Fruit fly (Drosophila melanogaster) whole organism, embryonic: ENCODE data around the gene ash1.
A peak's percentile ranks its signal among the peaks of the same experiment; 100 is the strongest.

Experiments
- CG10543 ChIP-seq: fragments of 200-800 bp; sonication (Bioruptor generic); optimal IDR thresholded peaks from 3 replicates; lab custom pipeline; 2017; ENCODE audit warnings: missing biosample characterization, mild to moderate bottlenecking, missing genetic modification characterization, moderate library complexity
- CG12659 ChIP-seq: fragments of 200-800 bp; sonication (Bioruptor generic); optimal IDR thresholded peaks from 3 replicates; lab custom pipeline; 2017; ENCODE audit warnings: mild to moderate bottlenecking, missing biosample characterization, missing genetic modification reagents, missing genetic modification characterization
- CG14050 ChIP-seq: fragments of 200-800 bp; sonication (Bioruptor generic); IDR thresholded peaks from 3 replicates; pipeline ENCODE4 v1.3.6; 2022; ENCODE audit warnings: missing biosample characterization, missing genetic modification characterization
- CG15696 ChIP-seq: fragments of 200-800 bp; sonication (Bioruptor generic); optimal IDR thresholded peaks from 2 replicates; lab custom pipeline; 2019; ENCODE audit warnings: missing biosample characterization, mild to moderate bottlenecking, missing genetic modification characterization, moderate library complexity
- CG16813 ChIP-seq: fragments of 200-800 bp; sonication (Bioruptor generic); IDR thresholded peaks from 3 replicates; pipeline ENCODE4 v1.3.6; 2022; ENCODE audit warnings: missing biosample characterization, missing genetic modification characterization; ENCODE audit not compliant: partially characterized antibody
- CG1792 ChIP-seq: fragments of 200-800 bp; sonication (Bioruptor generic); optimal IDR thresholded peaks from 2 replicates; lab custom pipeline; 2016; ENCODE audit warnings: missing biosample characterization, missing genetic modification characterization
- CG18599 ChIP-seq: fragments of 200-800 bp; sonication (Bioruptor generic); optimal IDR thresholded peaks from 3 replicates; lab custom pipeline; 2017; ENCODE audit warnings: missing biosample characterization, missing genetic modification characterization, mild to moderate bottlenecking, moderate library complexity, missing genetic modification reagents
- CG18764 ChIP-seq: fragments of 200-800 bp; sonication (Bioruptor generic); optimal IDR thresholded peaks from 3 replicates; lab custom pipeline; 2016; ENCODE audit warnings: missing biosample characterization, missing genetic modification characterization
- CG2202 ChIP-seq: fragments of 200-800 bp; sonication (Bioruptor generic); optimal IDR thresholded peaks from 2 replicates; lab custom pipeline; 2018; ENCODE audit warnings: missing biosample characterization, mild to moderate bottlenecking, missing genetic modification characterization
- CG2875 ChIP-seq: fragments of 200-800 bp; sonication (Bioruptor generic); optimal IDR thresholded peaks from 2 replicates; lab custom pipeline; 2017; ENCODE audit warnings: missing biosample characterization, mild to moderate bottlenecking, missing genetic modification characterization, missing genetic modification reagents
- CG31224 ChIP-seq: fragments of 200-800 bp; sonication (Bioruptor generic); IDR thresholded peaks from 2 replicates; pipeline ENCODE4 v1.3.6; 2022; ENCODE audit warnings: missing biosample characterization, missing genetic modification characterization
- CG32532 ChIP-seq: fragments of 200-800 bp; sonication (Bioruptor generic); IDR thresholded peaks from 2 replicates; pipeline ENCODE4 v1.3.6; 2022; ENCODE audit warnings: missing biosample characterization, missing genetic modification characterization
- CG32767 ChIP-seq: fragments of 200-800 bp; sonication (Bioruptor generic); IDR thresholded peaks from 2 replicates; pipeline ENCODE4 v1.3.6; 2022; ENCODE audit warnings: missing biosample characterization, missing genetic modification characterization
- CG32772 ChIP-seq: fragments of 200-800 bp; sonication (Bioruptor generic); IDR thresholded peaks from 2 replicates; pipeline ENCODE4 v1.3.6; 2022; ENCODE audit warnings: missing biosample characterization, missing genetic modification characterization
- CG3726 ChIP-seq: fragments of 200-800 bp; sonication (Bioruptor generic); IDR thresholded peaks from 3 replicates; pipeline ENCODE4, ENCODE4 v1.3.6; 2022; ENCODE audit warnings: missing biosample characterization, missing genetic modification characterization
- CG3838 ChIP-seq: fragments of 200-800 bp; sonication (Bioruptor generic); optimal IDR thresholded peaks from 3 replicates; lab custom pipeline; 2016; ENCODE audit warnings: missing biosample characterization, missing genetic modification characterization
- CG5245 ChIP-seq: fragments of 200-800 bp; sonication (Bioruptor generic); optimal IDR thresholded peaks from 3 replicates; lab custom pipeline; 2016; ENCODE audit warnings: missing biosample characterization, missing genetic modification characterization
- CG6175 ChIP-seq: fragments of 200-800 bp; sonication (Bioruptor generic); IDR thresholded peaks from 3 replicates; pipeline ENCODE4 v1.3.6; 2022; ENCODE audit warnings: missing biosample characterization, missing genetic modification characterization
- CG6689 ChIP-seq: fragments of 200-800 bp; sonication (Bioruptor generic); IDR thresholded peaks from 2 replicates; pipeline ENCODE4 v1.3.6; 2022; ENCODE audit warnings: missing biosample characterization, missing genetic modification characterization
- CG6765 ChIP-seq: fragments of 200-800 bp; sonication (Bioruptor generic); optimal IDR thresholded peaks from 3 replicates; lab custom pipeline; 2017; ENCODE audit warnings: missing biosample characterization, mild to moderate bottlenecking, missing genetic modification characterization
- CG7556 ChIP-seq: fragments of 200-800 bp; sonication (Bioruptor generic); optimal IDR thresholded peaks from 2 replicates; lab custom pipeline; 2017; ENCODE audit warnings: missing biosample characterization, mild to moderate bottlenecking, missing genetic modification characterization
- CG8290 ChIP-seq, 3 experiments: fragments of 200-800 bp; sonication (Bioruptor generic); optimal IDR thresholded peaks; 2 replicates each; lab custom pipeline; 2016 to 2019; ENCODE audit warnings: missing biosample characterization in 3 of 3, missing genetic modification characterization in 3 of 3, mild to moderate bottlenecking in 2 of 3, moderate library complexity in 1 of 3
- CG8388 ChIP-seq: fragments of 200-800 bp; sonication (Bioruptor generic); optimal IDR thresholded peaks from 2 replicates; lab custom pipeline; 2019; ENCODE audit warnings: missing biosample characterization, mild to moderate bottlenecking, missing genetic modification characterization, moderate library complexity
- Doc3 ChIP-seq: fragments of 200-800 bp; sonication (Bioruptor generic); IDR thresholded peaks from 3 replicates; pipeline ENCODE4 v1.3.6; 2022; ENCODE audit warnings: missing biosample characterization, missing genetic modification characterization; ENCODE audit not compliant: partially characterized antibody
- ERR ChIP-seq: fragments of 200-800 bp; sonication (Bioruptor generic); optimal IDR thresholded peaks from 2 replicates; lab custom pipeline; 2016; ENCODE audit warnings: missing biosample characterization, missing genetic modification characterization
- Fer3 ChIP-seq: fragments of 200-800 bp; sonication (Bioruptor generic); optimal IDR thresholded peaks from 2 replicates; lab custom pipeline; 2018; ENCODE audit warnings: missing biosample characterization, mild to moderate bottlenecking, missing genetic modification characterization, moderate library complexity
- Hand ChIP-seq: fragments of 200-800 bp; sonication (Bioruptor generic); optimal IDR thresholded peaks from 2 replicates; lab custom pipeline; 2017; ENCODE audit warnings: mild to moderate bottlenecking, missing biosample characterization, missing genetic modification reagents, missing genetic modification characterization
- Hmx ChIP-seq: fragments of 200-800 bp; sonication (Bioruptor generic); optimal IDR thresholded peaks from 2 replicates; lab custom pipeline; 2016; ENCODE audit warnings: missing biosample characterization, missing genetic modification characterization
- NC2α ChIP-seq: fragments of 200-800 bp; sonication (Bioruptor generic); optimal IDR thresholded peaks from 2 replicates; lab custom pipeline; 2016; ENCODE audit warnings: missing biosample characterization, missing genetic modification characterization
- NK7.1 ChIP-seq: fragments of 200-800 bp; sonication (Bioruptor generic); optimal IDR thresholded peaks from 3 replicates; lab custom pipeline; 2016; ENCODE audit warnings: missing biosample characterization, missing genetic modification characterization
- Nf-YC ChIP-seq: fragments of 200-800 bp; optimal IDR thresholded peaks from 3 replicates; lab custom pipeline; 2019; ENCODE audit warnings: missing biosample characterization, mild to moderate bottlenecking, missing genetic modification characterization, moderate library complexity
- Pdp1 ChIP-seq, 2 experiments: fragments of 200-800 bp; sonication (Bioruptor generic); optimal IDR thresholded peaks; 3 replicates each; lab custom pipeline; 2016; ENCODE audit warnings: missing biosample characterization in 2 of 2, missing genetic modification characterization in 2 of 2, mild to moderate bottlenecking in 1 of 2, moderate library complexity in 1 of 2
- TFAM ChIP-seq: fragments of 200-800 bp; sonication (Bioruptor generic); optimal IDR thresholded peaks from 2 replicates; lab custom pipeline; 2017; ENCODE audit warnings: missing biosample characterization, missing genetic modification characterization, inconsistent platforms
- Xbp1 ChIP-seq: fragments of 200-800 bp; sonication (Bioruptor generic); optimal IDR thresholded peaks from 3 replicates; lab custom pipeline; 2016; ENCODE audit warnings: missing biosample characterization, mild to moderate bottlenecking, missing genetic modification characterization
- al ChIP-seq: fragments of 200-800 bp; sonication (Bioruptor generic); IDR thresholded peaks from 2 replicates; pipeline ENCODE4 v1.3.6; 2022; ENCODE audit warnings: missing biosample characterization, missing genetic modification characterization
- ap ChIP-seq: fragments of 200-800 bp; sonication (Bioruptor generic); IDR thresholded peaks from 2 replicates; pipeline ENCODE4 v1.3.6; 2022; ENCODE audit warnings: missing biosample characterization, missing genetic modification characterization
- bab2 ChIP-seq: fragments of 200-800 bp; sonication (Bioruptor generic); optimal IDR thresholded peaks from 2 replicates; lab custom pipeline; 2016; ENCODE audit warnings: missing biosample characterization, missing genetic modification characterization
- br ChIP-seq: fragments of >200 bp; optimal IDR thresholded peaks from 2 replicates; lab custom pipeline; 2017
- chif ChIP-seq, 2 experiments: fragments of 200-800 bp; sonication (Bioruptor generic); optimal IDR thresholded peaks; 3 replicates each; lab custom pipeline; 2016; ENCODE audit warnings: missing biosample characterization in 2 of 2, missing genetic modification characterization in 2 of 2
- chn ChIP-seq: fragments of 200-800 bp; sonication (Bioruptor generic); optimal IDR thresholded peaks from 2 replicates; lab custom pipeline; 2016; ENCODE audit warnings: missing biosample characterization, missing genetic modification characterization
- dimm ChIP-seq: fragments of 200-800 bp; sonication (Bioruptor generic); IDR thresholded peaks from 2 replicates; pipeline ENCODE4 v1.3.6; 2022; ENCODE audit warnings: missing biosample characterization, missing genetic modification characterization
- exex ChIP-seq: fragments of 200-800 bp; sonication (Bioruptor generic); optimal IDR thresholded peaks from 4 replicates; lab custom pipeline; 2018; ENCODE audit warnings: missing biosample characterization, mild to moderate bottlenecking, missing genetic modification characterization, moderate library complexity
- gcm ChIP-seq: fragments of 200-800 bp; sonication (Bioruptor generic); optimal IDR thresholded peaks from 2 replicates; lab custom pipeline; 2019; ENCODE audit warnings: missing biosample characterization, mild to moderate bottlenecking, missing genetic modification characterization, moderate library complexity
- gt ChIP-seq: fragments of 200-800 bp; sonication (Bioruptor generic); IDR thresholded peaks from 2 replicates; pipeline ENCODE4 v1.3.6; 2022; ENCODE audit warnings: missing biosample characterization, missing genetic modification characterization
- sens-2 ChIP-seq: fragments of 200-800 bp; sonication (Bioruptor generic); IDR thresholded peaks from 2 replicates; pipeline ENCODE4 v1.3.6; 2022; ENCODE audit warnings: missing biosample characterization, missing genetic modification characterization
- shn ChIP-seq: fragments of 200-800 bp; sonication (Bioruptor generic); optimal IDR thresholded peaks from 3 replicates; lab custom pipeline; 2016; ENCODE audit warnings: missing biosample characterization, missing genetic modification characterization
- sim ChIP-seq: fragments of 200-800 bp; sonication (Bioruptor generic); IDR thresholded peaks from 2 replicates; pipeline ENCODE4 v1.3.6; 2022; ENCODE audit warnings: missing biosample characterization, missing genetic modification characterization
- toy ChIP-seq: fragments of 200-800 bp; sonication (Bioruptor generic); IDR thresholded peaks from 2 replicates; pipeline ENCODE4 v1.3.6; 2022; ENCODE audit warnings: missing biosample characterization, missing genetic modification characterization
- ttk ChIP-seq: fragments of 200-800 bp; sonication (Bioruptor generic); IDR thresholded peaks from 2 replicates; pipeline ENCODE4 v2.1.2; 2022; ENCODE audit warnings: missing biosample characterization, missing genetic modification characterization
- usp ChIP-seq: fragments of >200 bp; optimal IDR thresholded peaks from 2 replicates; lab custom pipeline; 2017; ENCODE audit warnings: missing biosample characterization, missing genetic modification characterization
- yki ChIP-seq: fragments of >200 bp; optimal IDR thresholded peaks from 3 replicates; lab custom pipeline; 2018
- zf30C ChIP-seq: fragments of 200-800 bp; sonication (Bioruptor generic); optimal IDR thresholded peaks from 3 replicates; lab custom pipeline; 2018; ENCODE audit warnings: missing biosample characterization, mild to moderate bottlenecking, missing genetic modification characterization

The ash1 gene

dm6 chr3L:19612172-19612571, 13.6 kb upstream of the ash1 start, which contains the start of the genes Lon and PIG-F (continued):
- TF ChIP-seq shn (GFP tag; lab: Kevin White, UChicago) (peak; percentile 97), Nf-YC (tag; lab: Kevin White, UChicago) (peak; percentile 94), CG32772 (GFP tag; lab: Robert Waterston, UW) (peak; percentile 98), CG8290 (GFP tag; optimal IDR thresholded peaks at IDR 0.05; lab: Kevin White, UChicago) (peak; percentile 99), CG8290 (tag; optimal IDR thresholded peaks at IDR 0.05; lab: Kevin White, UChicago) (peak in 1 of 2 experiments; percentile 98), CG31224 (GFP tag; lab: Robert Waterston, UW) (peak; percentile 95), CG6175 (GFP tag; lab: Robert Waterston, UW) (peak; percentile 97), CG2202 (peak; percentile 99), Doc3 (no peak; the same call in 2 of the 3 replicates), gt (GFP tag; lab: Robert Waterston, UW) (peak; percentile 95), zf30C (GFP tag; lab: Kevin White, UChicago) (peak; percentile 63), sim (GFP tag; lab: Robert Waterston, UW) (peak; percentile 94), bab2 (peak; percentile 98), CG3838 (GFP tag; lab: Kevin White, UChicago) (peak; percentile 94), ap (GFP tag; lab: Robert Waterston, UW) (peak; percentile 95), Fer3 (tag; lab: Kevin White, UChicago) (peak; percentile 99), chn (GFP tag; lab: Kevin White, UChicago) (peak; percentile 99), yki (lab: Kevin White, UChicago) (no peak), al (GFP tag; lab: Robert Waterston, UW) (peak; percentile 98), CG5245 (GFP tag; lab: Kevin White, UChicago) (peak; percentile 98), CG6689 (GFP tag; lab: Robert Waterston, UW) (peak; percentile 99), chif (GFP tag; optimal IDR thresholded peaks at IDR 0.05; lab: Kevin White, UChicago) (peak; percentile 98 to 99), gcm (GFP tag; lab: Kevin White, UChicago) (peak; percentile 99), ttk (peak; percentile 98), exex (tag; lab: Kevin White, UChicago) (peak; percentile 93), usp (GFP tag; lab: Kevin White, UChicago) (no peak), toy (GFP tag; lab: Robert Waterston, UW) (peak; percentile 96), NC2α (peak; percentile 95), CG15696 (tag; lab: Kevin White, UChicago) (peak; percentile 100), CG12659 (GFP tag; lab: Kevin White, UChicago) (peak; percentile 100), br (lab: Kevin White, UChicago) (no peak), CG2875 (GFP tag; lab: Kevin White, UChicago) (peak; percentile 99), CG14050 (GFP tag; lab: Robert Waterston, UW) (peak; percentile 98), CG18599 (peak; percentile 99), CG32767 (peak; percentile 99), CG10543 (peak; percentile 100), TFAM (peak; percentile 88), CG1792 (GFP tag; lab: Kevin White, UChicago) (peak; percentile 95), CG6765 (GFP tag; lab: Kevin White, UChicago) (peak; percentile 98), Pdp1 (GFP tag; optimal IDR thresholded peaks at IDR 0.05; lab: Kevin White, UChicago) (peak; percentile 99), CG16813 (GFP tag; lab: Robert Waterston, UW) (peak; percentile 74), sens-2 (GFP tag; lab: Robert Waterston, UW) (peak; percentile 95), Hmx (peak; percentile 97), Xbp1 (peak; percentile 99), CG18764 (GFP tag; lab: Kevin White, UChicago) (peak; percentile 98), CG32532 (GFP tag; lab: Robert Waterston, UW) (peak; percentile 99), CG7556 (GFP tag; lab: Kevin White, UChicago) (peak; percentile 99), NK7.1 (peak; percentile 93), dimm (peak; percentile 94), ERR (GFP tag; lab: Kevin White, UChicago) (peak; percentile 95), Hand (GFP tag; lab: Kevin White, UChicago) (peak; percentile 97), CG3726 (GFP tag; lab: Robert Waterston, UW) (peak; percentile 97), CG8388 (GFP tag; lab: Kevin White, UChicago) (peak; percentile 98)
